Fruit fly (Drosophila melanogaster): Measurements from ENCODE around the gene alpha4GT1.
A peak's percentile ranks its signal among the peaks of the same experiment; 100 is the strongest.

- no peak for TF ChIP-seq CG15336 (GFP tag; IDR thresholded peaks at IDR 0.05)
- no peak for TF ChIP-seq Hr39 (GFP tag; optimal IDR thresholded peaks at IDR 0.05)
- no peak for TF ChIP-seq pdm3 (GFP tag; optimal IDR thresholded peaks at IDR 0.05)
- TF ChIP-seq Hr4 (GFP tag; optimal IDR thresholded peaks at IDR 0.05): no peak
- no peak for TF ChIP-seq net (GFP tag; optimal IDR thresholded peaks at IDR 0.05)
- no peak for TF ChIP-seq achi (GFP tag; optimal IDR thresholded peaks at IDR 0.05)
- TF ChIP-seq esn (GFP tag; optimal IDR thresholded peaks at IDR 0.05): peak; percentile 16
- no peak for TF ChIP-seq CG11902 (GFP tag; optimal IDR thresholded peaks at IDR 0.05)
- no peak for TF ChIP-seq Blimp-1 (GFP tag; optimal IDR thresholded peaks at IDR 0.05)
- no peak for TF ChIP-seq svp (GFP tag)
- TF ChIP-seq Sox102F (GFP tag; optimal IDR thresholded peaks at IDR 0.05): no peak
- TF ChIP-seq Gug (GFP tag; IDR thresholded peaks at IDR 0.05): no peak
These were observed at the start of gene alpha4GT1, which contains the start of gene Prp40 for dm6 chr2L:3022986-3023385.

Measured in whole organism, prepupa.